Fruit fly (Drosophila melanogaster): ENCODE measurements around the gene CG10651.

CG10651 gene

dm6 chr2L:20093794-20094193 lies 40.9 kb downstream of the CG10651 start, which contains the start of the genes Taf13 and nesd:
TSS of gene Taf13 (minus strand) at chr2L:20093849.
TSS of gene nesd (plus strand) at chr2L:20093972.
- peak; percentile 37 for TF ChIP-seq CG15710 (tag; optimal IDR thresholded peaks at IDR 0.05)
- TF ChIP-seq CG14655 (GFP tag; optimal IDR thresholded peaks at IDR 0.05) = no peak
- TF ChIP-seq CG8159 (tag; optimal IDR thresholded peaks at IDR 0.05) = peak; percentile 44
- peak; percentile 19 for TF ChIP-seq CG17806 (tag; optimal IDR thresholded peaks at IDR 0.05)
- no peak for TF ChIP-seq CG10348 (GFP tag; IDR thresholded peaks at IDR 0.05)
- peak; percentile 49 for TF ChIP-seq Pif1B (GFP tag; optimal IDR thresholded peaks at IDR 0.05)
- TF ChIP-seq D1 (tag; optimal IDR thresholded peaks at IDR 0.05) = no peak
- TF ChIP-seq EcR (GFP tag; optimal IDR thresholded peaks at IDR 0.05) = no peak

dm6 chr2L:20091094-20091679 lies 43.5 kb downstream of the CG10651 start, which contains the start of the genes CG10747 and Pyroxd1:
TSS of gene CG10747 (minus strand) at chr2L:20091348.
TSS of gene Pyroxd1 (plus strand) at chr2L:20091435.
- TF ChIP-seq Pif1B (GFP tag; optimal IDR thresholded peaks at IDR 0.05) = peak; percentile 98
- TF ChIP-seq CG32121 (GFP tag; IDR thresholded peaks at IDR 0.05) = peak; percentile 99
- peak; percentile 59 for TF ChIP-seq EcR (GFP tag; optimal IDR thresholded peaks at IDR 0.05)
- TF ChIP-seq rn (GFP tag; IDR thresholded peaks at IDR 0.05) = peak; percentile 96
- TF ChIP-seq CG34367 (tag; optimal IDR thresholded peaks at IDR 0.05) = peak; percentile 97
- peak; percentile 99 for TF ChIP-seq Pif1A (GFP tag; optimal IDR thresholded peaks at IDR 0.05)
- TF ChIP-seq CG17806 (tag; optimal IDR thresholded peaks at IDR 0.05) = peak; percentile 98
- peak; percentile 92 for TF ChIP-seq gl (tag; optimal IDR thresholded peaks at IDR 0.05)
- TF ChIP-seq CG8159 (tag; optimal IDR thresholded peaks at IDR 0.05) = peak; percentile 99
- peak; percentile 94 for TF ChIP-seq CG12605 (GFP tag; IDR thresholded peaks at IDR 0.05)
- peak; percentile 99 for TF ChIP-seq CG15710 (tag; optimal IDR thresholded peaks at IDR 0.05)
- peak; percentile 93 for TF ChIP-seq fd96Ca (GFP tag; IDR thresholded peaks at IDR 0.05)
- peak; percentile 98 for TF ChIP-seq D1 (tag; optimal IDR thresholded peaks at IDR 0.05)
- peak; percentile 98 for TF ChIP-seq CG4496 (GFP tag; IDR thresholded peaks at IDR 0.05)
- no peak for TF ChIP-seq CG13204 (GFP tag; optimal IDR thresholded peaks at IDR 0.05)
- TF ChIP-seq CG10348 (GFP tag; IDR thresholded peaks at IDR 0.05) = peak; percentile 96
- peak; percentile 99 for TF ChIP-seq CG14655 (GFP tag; optimal IDR thresholded peaks at IDR 0.05)
- peak; percentile 97 for TF ChIP-seq Ets98B (GFP tag; IDR thresholded peaks at IDR 0.05)
- peak; percentile 99 for TF ChIP-seq CG9948 (tag; optimal IDR thresholded peaks at IDR 0.05)
- TF ChIP-seq Snoo (tag; optimal IDR thresholded peaks at IDR 0.05) = peak; percentile 98
- peak; percentile 99 for TF ChIP-seq CG8301 (tag; optimal IDR thresholded peaks at IDR 0.05)

- TF ChIP-seq CG10348 (GFP tag; IDR thresholded peaks at IDR 0.05) (peak; percentile 93), Pif1B (GFP tag; optimal IDR thresholded peaks at IDR 0.05) (peak; percentile 92), rn (GFP tag; IDR thresholded peaks at IDR 0.05) (peak; percentile 93), gl (tag; optimal IDR thresholded peaks at IDR 0.05) (peak; percentile 56), CG4496 (GFP tag; IDR thresholded peaks at IDR 0.05) (peak; percentile 98), CG12605 (GFP tag; IDR thresholded peaks at IDR 0.05) (peak; percentile 90; the same call in 1 of the 2 replicates), CG15710 (tag; optimal IDR thresholded peaks at IDR 0.05) (peak; percentile 74), Snoo (tag; optimal IDR thresholded peaks at IDR 0.05) (peak; percentile 85), CG8301 (tag; optimal IDR thresholded peaks at IDR 0.05) (peak; percentile 91), CG13204 (GFP tag; optimal IDR thresholded peaks at IDR 0.05) (no peak), EcR (GFP tag; optimal IDR thresholded peaks at IDR 0.05) (peak; percentile 62), CG34367 (tag; optimal IDR thresholded peaks at IDR 0.05) (peak; percentile 74), CG9948 (tag; optimal IDR thresholded peaks at IDR 0.05) (peak; percentile 84), Ets98B (GFP tag; IDR thresholded peaks at IDR 0.05) (peak; percentile 98), CG14655 (GFP tag; optimal IDR thresholded peaks at IDR 0.05) (peak; percentile 93), CG32121 (GFP tag; IDR thresholded peaks at IDR 0.05) (peak; percentile 96), D1 (tag; optimal IDR thresholded peaks at IDR 0.05) (peak; percentile 78), fd96Ca (GFP tag; IDR thresholded peaks at IDR 0.05) (peak; percentile 94), Pif1A (GFP tag; optimal IDR thresholded peaks at IDR 0.05) (peak; percentile 95), CG8159 (tag; optimal IDR thresholded peaks at IDR 0.05) (peak; percentile 88), CG17806 (tag; optimal IDR thresholded peaks at IDR 0.05) (peak; percentile 90)
Measured at dm6 chr2L:20086295-20087096, 48.2 kb downstream of the CG10651 start.

- peak; percentile 97 for TF ChIP-seq D1 (tag; optimal IDR thresholded peaks at IDR 0.05)
- TF ChIP-seq Ets98B (GFP tag; IDR thresholded peaks at IDR 0.05) = peak; percentile 95
- peak; percentile 95 for TF ChIP-seq EcR (GFP tag; optimal IDR thresholded peaks at IDR 0.05)
- peak; percentile 97 for TF ChIP-seq CG14655 (GFP tag; optimal IDR thresholded peaks at IDR 0.05)
- TF ChIP-seq Pif1A (GFP tag; optimal IDR thresholded peaks at IDR 0.05) = peak; percentile 99
- TF ChIP-seq CG32121 (GFP tag; IDR thresholded peaks at IDR 0.05) = peak; percentile 98
- peak; percentile 96 for TF ChIP-seq CG17806 (tag; optimal IDR thresholded peaks at IDR 0.05)
- peak; percentile 92 for TF ChIP-seq gl (tag; optimal IDR thresholded peaks at IDR 0.05)
- peak; percentile 91 for TF ChIP-seq CG13204 (GFP tag; optimal IDR thresholded peaks at IDR 0.05)
- TF ChIP-seq Snoo (tag; optimal IDR thresholded peaks at IDR 0.05) = peak; percentile 97
- TF ChIP-seq CG10348 (GFP tag; IDR thresholded peaks at IDR 0.05) = peak; percentile 88
- TF ChIP-seq fd96Ca (GFP tag; IDR thresholded peaks at IDR 0.05) = peak; percentile 96
- TF ChIP-seq CG12605 (GFP tag; IDR thresholded peaks at IDR 0.05) = peak; percentile 95
- TF ChIP-seq CG8301 (tag; optimal IDR thresholded peaks at IDR 0.05) = peak; percentile 97
- TF ChIP-seq rn (GFP tag; IDR thresholded peaks at IDR 0.05) = peak; percentile 85
- TF ChIP-seq CG34367 (tag; optimal IDR thresholded peaks at IDR 0.05) = peak; percentile 94
- TF ChIP-seq CG4496 (GFP tag; IDR thresholded peaks at IDR 0.05) = peak; percentile 91
- peak; percentile 98 for TF ChIP-seq CG8159 (tag; optimal IDR thresholded peaks at IDR 0.05)
- peak; percentile 98 for TF ChIP-seq Pif1B (GFP tag; optimal IDR thresholded peaks at IDR 0.05)
- peak; percentile 97 for TF ChIP-seq CG15710 (tag; optimal IDR thresholded peaks at IDR 0.05)
- peak; percentile 96 for TF ChIP-seq CG9948 (tag; optimal IDR thresholded peaks at IDR 0.05)
Measured at dm6 chr2L:20084785-20085555, 49.8 kb downstream of the CG10651 start, which contains the start of gene fok. TSS of gene fok (minus strand) at chr2L:20085070.

All from whole organism, pupa.